Fruit fly (Drosophila melanogaster) whole organism, embryonic: Measurements from ENCODE around the gene CG6028.
A peak's percentile ranks its signal among the peaks of the same experiment; 100 is the strongest.

ENCODE experiments used
- Atf6 ChIP-seq: fragments of 200-800 bp; sonication (Bioruptor generic); IDR thresholded peaks from 2 replicates; pipeline ENCODE4 v1.3.6; 2022; ENCODE audit warnings: missing biosample characterization, missing genetic modification characterization
- Bgb ChIP-seq: fragments of 200-800 bp; sonication (Bioruptor generic); IDR thresholded peaks from 2 replicates; pipeline ENCODE4 v1.3.6; 2022; ENCODE audit warnings: missing biosample characterization, missing genetic modification characterization; ENCODE audit not compliant: partially characterized antibody
- CG10366 ChIP-seq: fragments of 200-800 bp; sonication (Bioruptor generic); IDR thresholded peaks from 2 replicates; pipeline ENCODE4 v1.3.6; 2022; ENCODE audit warnings: missing biosample characterization, missing genetic modification characterization
- CG11398 ChIP-seq: fragments of 200-800 bp; sonication (Bioruptor generic); optimal IDR thresholded peaks from 2 replicates; lab custom pipeline; 2016; ENCODE audit warnings: missing biosample characterization, missing genetic modification characterization
- CG12155 ChIP-seq: fragments of 200-800 bp; sonication (Bioruptor generic); optimal IDR thresholded peaks from 3 replicates; lab custom pipeline; 2016; ENCODE audit warnings: missing biosample characterization, missing genetic modification characterization
- CG12236 ChIP-seq: fragments of 200-800 bp; sonication (Bioruptor generic); optimal IDR thresholded peaks from 2 replicates; lab custom pipeline; 2016; ENCODE audit warnings: missing biosample characterization, missing genetic modification characterization
- CG13287 ChIP-seq: fragments of 200-800 bp; sonication (Bioruptor generic); IDR thresholded peaks from 2 replicates; pipeline ENCODE4 v1.3.6; 2022; ENCODE audit warnings: missing biosample characterization, missing genetic modification characterization; ENCODE audit not compliant: partially characterized antibody
- CG1529 ChIP-seq: fragments of 200-800 bp; sonication (Bioruptor generic); optimal IDR thresholded peaks from 3 replicates; lab custom pipeline; 2018; ENCODE audit warnings: missing biosample characterization, missing genetic modification characterization
- CG15479 ChIP-seq: fragments of 200-800 bp; sonication (Bioruptor generic); optimal IDR thresholded peaks from 3 replicates; lab custom pipeline; 2019; ENCODE audit warnings: missing biosample characterization, mild to moderate bottlenecking, missing genetic modification characterization, moderate library complexity
- CG18599 ChIP-seq: fragments of 200-800 bp; sonication (Bioruptor generic); optimal IDR thresholded peaks from 3 replicates; lab custom pipeline; 2017; ENCODE audit warnings: missing biosample characterization, missing genetic modification characterization, mild to moderate bottlenecking, moderate library complexity, missing genetic modification reagents
- CG2116 ChIP-seq: fragments of 200-800 bp; sonication (Bioruptor generic); optimal IDR thresholded peaks from 3 replicates; lab custom pipeline; 2018; ENCODE audit warnings: missing biosample characterization, mild to moderate bottlenecking, missing genetic modification characterization
- CG30020 ChIP-seq: fragments of 200-800 bp; optimal IDR thresholded peaks from 2 replicates; lab custom pipeline; 2019; ENCODE audit warnings: missing biosample characterization, mild to moderate bottlenecking, missing genetic modification characterization, moderate library complexity
- CG3065 ChIP-seq: fragments of 200-800 bp; sonication (Bioruptor generic); optimal IDR thresholded peaks from 2 replicates; lab custom pipeline; 2016; ENCODE audit warnings: missing biosample characterization, missing genetic modification characterization
- CG32532 ChIP-seq: fragments of 200-800 bp; sonication (Bioruptor generic); IDR thresholded peaks from 2 replicates; pipeline ENCODE4 v1.3.6; 2022; ENCODE audit warnings: missing biosample characterization, missing genetic modification characterization
- CG32772 ChIP-seq: fragments of 200-800 bp; sonication (Bioruptor generic); IDR thresholded peaks from 2 replicates; pipeline ENCODE4 v1.3.6; 2022; ENCODE audit warnings: missing biosample characterization, missing genetic modification characterization
- CG34224 ChIP-seq: fragments of 200-800 bp; sonication (Bioruptor generic); IDR thresholded peaks from 3 replicates; pipeline ENCODE4 v1.3.6; 2022; ENCODE audit warnings: missing biosample characterization, missing genetic modification characterization; ENCODE audit not compliant: partially characterized antibody
- CG5953 ChIP-seq: fragments of 200-800 bp; sonication (Bioruptor generic); IDR thresholded peaks from 2 replicates; pipeline ENCODE4 v1.3.6; 2022; ENCODE audit warnings: missing biosample characterization, missing genetic modification characterization
- CG6689 ChIP-seq: fragments of 200-800 bp; sonication (Bioruptor generic); IDR thresholded peaks from 2 replicates; pipeline ENCODE4 v1.3.6; 2022; ENCODE audit warnings: missing biosample characterization, missing genetic modification characterization
- CG6854 ChIP-seq: fragments of 200-800 bp; sonication (Bioruptor generic); optimal IDR thresholded peaks from 3 replicates; lab custom pipeline; 2017; ENCODE audit warnings: missing biosample characterization, mild to moderate bottlenecking, missing genetic modification characterization
- CG7745 ChIP-seq: fragments of 200-800 bp; sonication (Bioruptor generic); optimal IDR thresholded peaks from 2 replicates; lab custom pipeline; 2018; ENCODE audit warnings: missing biosample characterization, mild to moderate bottlenecking, missing genetic modification characterization, moderate library complexity
- Deaf1 ChIP-seq: fragments of 200-800 bp; optimal IDR thresholded peaks from 3 replicates; lab custom pipeline; 2019; ENCODE audit warnings: missing biosample characterization, mild to moderate bottlenecking, missing genetic modification characterization, moderate library complexity
- Dip2 ChIP-seq: fragments of 200-800 bp; sonication (Bioruptor generic); IDR thresholded peaks from 2 replicates; pipeline ENCODE4 v1.3.6; 2022; ENCODE audit warnings: missing biosample characterization, missing genetic modification characterization
- Hr3 ChIP-seq: fragments of 200-800 bp; sonication (Bioruptor generic); optimal IDR thresholded peaks from 3 replicates; lab custom pipeline; 2016; ENCODE audit warnings: missing biosample characterization, missing genetic modification characterization
- Hr78 ChIP-seq, 2 experiments: fragments of 200-800 bp in 1 of 2; fragments of >200 bp in 1 of 2; sonication (Bioruptor generic) in 1 of 2; optimal IDR thresholded peaks; 2 replicates each; lab custom pipeline; 2017 to 2019; ENCODE audit warnings: missing biosample characterization in 2 of 2, missing genetic modification characterization in 2 of 2, mild to moderate bottlenecking in 1 of 2, moderate library complexity in 1 of 2
- Jarid2 ChIP-seq: fragments of 200-800 bp; sonication (Bioruptor generic); optimal IDR thresholded peaks from 3 replicates; lab custom pipeline; 2017; ENCODE audit warnings: mild to moderate bottlenecking, missing biosample characterization, missing genetic modification reagents, missing genetic modification characterization
- Lim3 ChIP-seq: fragments of 200-800 bp; sonication (Bioruptor generic); IDR thresholded peaks from 2 replicates; pipeline ENCODE4 v1.3.6; 2022; ENCODE audit warnings: missing biosample characterization, missing genetic modification characterization
- NfI ChIP-seq: fragments of 200-800 bp; sonication (Bioruptor generic); optimal IDR thresholded peaks from 3 replicates; lab custom pipeline; 2018; ENCODE audit warnings: missing biosample characterization, mild to moderate bottlenecking, missing genetic modification characterization, moderate library complexity
- Six4 ChIP-seq: fragments of 200-800 bp; sonication (Bioruptor generic); optimal IDR thresholded peaks from 2 replicates; lab custom pipeline; 2016; ENCODE audit warnings: missing biosample characterization, missing genetic modification characterization
- Sox102F ChIP-seq: fragments of 200-800 bp; sonication (Bioruptor generic); optimal IDR thresholded peaks from 2 replicates; lab custom pipeline; 2018; ENCODE audit warnings: missing biosample characterization, mild to moderate bottlenecking, missing genetic modification characterization, moderate library complexity
- Stat92E ChIP-seq, 3 experiments: fragments of >200 bp in 2 of 3; fragments of 200-800 bp in 1 of 3; sonication (Bioruptor generic) in 1 of 3; optimal IDR thresholded peaks; 2 replicates each; lab custom pipeline; 2017 to 2019; ENCODE audit warnings: missing biosample characterization in 3 of 3, missing genetic modification characterization in 3 of 3, mild to moderate bottlenecking in 1 of 3, moderate library complexity in 1 of 3
- Vsx1 ChIP-seq: fragments of 200-800 bp; sonication (Bioruptor generic); optimal IDR thresholded peaks from 2 replicates; lab custom pipeline; 2017; ENCODE audit warnings: missing biosample characterization, mild to moderate bottlenecking, missing genetic modification characterization, missing genetic modification reagents
- bigmax ChIP-seq: fragments of 200-800 bp; sonication (Bioruptor generic); optimal IDR thresholded peaks from 2 replicates; lab custom pipeline; 2018; ENCODE audit warnings: missing biosample characterization, mild to moderate bottlenecking, missing genetic modification characterization
- dmrt99B ChIP-seq: fragments of 200-800 bp; sonication (Bioruptor generic); optimal IDR thresholded peaks from 2 replicates; lab custom pipeline; 2018; ENCODE audit warnings: missing biosample characterization, mild to moderate bottlenecking, missing genetic modification characterization, moderate library complexity
- fd3F ChIP-seq: fragments of 200-800 bp; sonication (Bioruptor generic); optimal IDR thresholded peaks from 2 replicates; lab custom pipeline; 2018; ENCODE audit warnings: missing biosample characterization, mild to moderate bottlenecking, missing genetic modification characterization, moderate library complexity
- fu2 ChIP-seq: fragments of 200-800 bp; sonication (Bioruptor generic); optimal IDR thresholded peaks from 2 replicates; lab custom pipeline; 2016; ENCODE audit warnings: missing biosample characterization, missing genetic modification characterization
- gcm ChIP-seq: fragments of 200-800 bp; sonication (Bioruptor generic); optimal IDR thresholded peaks from 2 replicates; lab custom pipeline; 2019; ENCODE audit warnings: missing biosample characterization, mild to moderate bottlenecking, missing genetic modification characterization, moderate library complexity
- ind ChIP-seq: fragments of 200-800 bp; sonication (Bioruptor generic); optimal IDR thresholded peaks from 3 replicates; lab custom pipeline; 2016; ENCODE audit warnings: missing biosample characterization, missing genetic modification characterization
- jing ChIP-seq: fragments of 200-800 bp; sonication (Bioruptor generic); optimal IDR thresholded peaks from 2 replicates; lab custom pipeline; 2018; ENCODE audit warnings: missing biosample characterization, mild to moderate bottlenecking, missing genetic modification characterization
- luna ChIP-seq: fragments of 200-800 bp; sonication (Bioruptor generic); optimal IDR thresholded peaks from 2 replicates; lab custom pipeline; 2016; ENCODE audit warnings: missing biosample characterization, missing genetic modification characterization
- mirr ChIP-seq: fragments of 200-800 bp; sonication (Bioruptor generic); optimal IDR thresholded peaks from 3 replicates; lab custom pipeline; 2018; ENCODE audit warnings: missing biosample characterization, mild to moderate bottlenecking, missing genetic modification characterization
- pho ChIP-seq: fragments of 200-800 bp; sonication (Bioruptor generic); optimal IDR thresholded peaks from 2 replicates; lab custom pipeline; 2016; ENCODE audit warnings: missing biosample characterization, missing genetic modification characterization
- psq ChIP-seq: fragments of 200-800 bp; sonication (Bioruptor generic); optimal IDR thresholded peaks from 2 replicates; lab custom pipeline; 2017; ENCODE audit warnings: missing biosample characterization, missing genetic modification characterization
- sens ChIP-seq: fragments of 200-800 bp; sonication (Bioruptor generic); peaks from one replicate; lab custom pipeline; 2016; ENCODE audit warnings: missing biosample characterization, missing genetic modification characterization
- slbo ChIP-seq: fragments of 200-800 bp; sonication (Bioruptor generic); IDR thresholded peaks from 2 replicates; pipeline ENCODE4 v1.3.6; 2022; ENCODE audit warnings: missing biosample characterization, missing genetic modification characterization
- so ChIP-seq: fragments of 200-800 bp; sonication (Bioruptor generic); IDR thresholded peaks from 3 replicates; pipeline ENCODE4 v1.3.6; 2022; ENCODE audit warnings: missing biosample characterization, missing genetic modification characterization
- sug ChIP-seq: fragments of 200-800 bp; optimal IDR thresholded peaks from 2 replicates; lab custom pipeline; 2019; ENCODE audit warnings: missing biosample characterization, mild to moderate bottlenecking, missing genetic modification characterization, moderate library complexity
- tap ChIP-seq: fragments of 200-800 bp; optimal IDR thresholded peaks from 3 replicates; lab custom pipeline; 2019; ENCODE audit warnings: missing biosample characterization, mild to moderate bottlenecking, missing genetic modification characterization, moderate library complexity
- trem ChIP-seq: fragments of 200-800 bp; optimal IDR thresholded peaks from 3 replicates; lab custom pipeline; 2019; ENCODE audit warnings: missing biosample characterization, mild to moderate bottlenecking, missing genetic modification characterization, moderate library complexity
- tup ChIP-seq: fragments of 200-800 bp; sonication (Bioruptor generic); optimal IDR thresholded peaks from 2 replicates; lab custom pipeline; 2016; ENCODE audit warnings: missing biosample characterization, mild to moderate bottlenecking, missing genetic modification characterization, moderate library complexity
- z ChIP-seq: fragments of 200-800 bp; sonication (Bioruptor generic); IDR thresholded peaks from 3 replicates; pipeline ENCODE4 v1.3.6; 2022; ENCODE audit warnings: missing biosample characterization, missing genetic modification characterization

CG6028 gene

DNA sequence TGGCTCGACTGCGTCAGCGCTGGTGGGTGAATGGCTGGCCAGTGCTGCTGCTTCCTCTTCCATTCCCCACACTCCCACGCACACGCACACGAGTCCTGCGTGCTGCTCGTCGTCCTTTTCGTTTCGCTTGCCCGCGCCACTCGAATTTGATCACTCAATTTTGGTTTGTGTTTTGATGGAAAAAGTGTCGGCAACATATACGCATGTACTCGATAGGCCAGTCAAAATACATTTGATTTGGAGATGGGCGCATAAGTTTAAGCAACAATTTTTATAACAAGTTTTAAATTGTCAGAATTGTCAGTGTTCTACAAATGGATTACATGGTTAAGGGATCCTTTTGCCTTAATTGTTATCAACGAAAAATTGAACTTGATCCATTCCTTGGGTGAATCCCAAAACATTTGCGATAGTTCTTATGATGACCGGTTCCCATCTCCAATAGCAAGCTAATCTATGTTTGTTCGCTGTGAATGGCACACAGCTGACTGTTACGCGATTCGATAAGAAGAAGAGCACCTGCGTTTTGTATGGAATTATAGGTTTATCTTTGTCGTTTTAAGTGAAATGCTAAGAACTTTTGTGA lies 2.2 kb downstream of the CG6028 start, which contains the start of the genes Mitofilin and mRpL35 (continued):
- no peak for TF ChIP-seq CG7745 (tag; lab: Kevin White, UChicago)
- peak; percentile 9 for TF ChIP-seq Hr3
- TF ChIP-seq fd3F (GFP tag; lab: Kevin White, UChicago): no peak
- TF ChIP-seq bigmax (GFP tag; lab: Kevin White, UChicago): no peak
- TF ChIP-seq Vsx1 (GFP tag; lab: Kevin White, UChicago): peak; percentile 94
- no peak for TF ChIP-seq Lim3 (GFP tag; lab: Robert Waterston, UW)
- TF ChIP-seq Jarid2: no peak
- peak; percentile 54 for TF ChIP-seq Bgb (GFP tag; lab: Robert Waterston, UW)
- no peak for TF ChIP-seq Sox102F (GFP tag; lab: Kevin White, UChicago)
- TF ChIP-seq jing (GFP tag; lab: Kevin White, UChicago): no peak
- TF ChIP-seq mirr: no peak
- no peak for TF ChIP-seq so (GFP tag; lab: Robert Waterston, UW)
- peak; percentile 24 for TF ChIP-seq CG12236
- peak; percentile 17 for TF ChIP-seq CG30020 (tag; lab: Kevin White, UChicago)
- no peak for TF ChIP-seq NfI
- peak; percentile 5 for TF ChIP-seq Six4
- no peak for TF ChIP-seq psq (GFP tag; lab: Kevin White, UChicago)
- TF ChIP-seq CG2116 (GFP tag; lab: Kevin White, UChicago): peak; percentile 43
- TF ChIP-seq CG1529 (GFP tag; lab: Kevin White, UChicago): no peak
- TF ChIP-seq dmrt99B (tag; lab: Kevin White, UChicago): no peak
- no peak for TF ChIP-seq CG5953 (GFP tag; lab: Robert Waterston, UW)
- TF ChIP-seq sens (GFP tag; lab: Kevin White, UChicago): peak; percentile 87
- no peak for TF ChIP-seq CG15479
- TF ChIP-seq tap (tag; lab: Kevin White, UChicago): no peak
- peak; percentile 31; the same call in 1 of the 2 replicates for TF ChIP-seq CG6689 (GFP tag; lab: Robert Waterston, UW)
- no peak for TF ChIP-seq z (GFP tag; lab: Robert Waterston, UW)
- TF ChIP-seq slbo (GFP tag; lab: Robert Waterston, UW): peak; percentile 54
- TF ChIP-seq gcm (GFP tag; lab: Kevin White, UChicago): no peak
- TF ChIP-seq CG32532 (GFP tag; lab: Robert Waterston, UW): no peak
- no peak for TF ChIP-seq Atf6 (GFP tag; lab: Robert Waterston, UW)
- TF ChIP-seq Deaf1 (tag; lab: Kevin White, UChicago): peak; percentile 40
- no peak for TF ChIP-seq Dip2
- TF ChIP-seq CG34224: 0 out of 3 replicates have a peak, but pooled peaks have one; percentile 24
- peak; percentile 54 for TF ChIP-seq pho (GFP tag; lab: Kevin White, UChicago)
- TF ChIP-seq CG12155: peak; percentile 50
- TF ChIP-seq luna (GFP tag; lab: Kevin White, UChicago): peak; percentile 56
- TF ChIP-seq CG6854 (GFP tag; lab: Kevin White, UChicago): no peak
- peak; percentile 31 for TF ChIP-seq sug (tag; lab: Kevin White, UChicago)
- peak; percentile 44 for TF ChIP-seq fu2 (GFP tag; lab: Kevin White, UChicago)
- no peak for TF ChIP-seq Stat92E (GFP tag; optimal IDR thresholded peaks at IDR 0.05; lab: Kevin White, UChicago)
- TF ChIP-seq CG32772: no peak
- TF ChIP-seq CG3065 (GFP tag; lab: Kevin White, UChicago): no peak
- TF ChIP-seq CG10366: no peak
- no peak for TF ChIP-seq CG11398
- no peak for TF ChIP-seq CG18599 (GFP tag; lab: Kevin White, UChicago)
- TF ChIP-seq tup (GFP tag; lab: Kevin White, UChicago): no peak
- peak; percentile 43 for TF ChIP-seq CG13287 (GFP tag; lab: Robert Waterston, UW)
- peak; percentile 44 for TF ChIP-seq ind (GFP tag; lab: Kevin White, UChicago)
- peak; percentile 6 for TF ChIP-seq trem (tag; lab: Kevin White, UChicago)
- no peak for TF ChIP-seq Hr78 (GFP tag; optimal IDR thresholded peaks at IDR 0.05; lab: Kevin White, UChicago)
